Fruit fly (Drosophila melanogaster) whole organism, embryonic: Measurements from ENCODE around the gene Rab18.

Experiments used
- Atf6 ChIP-seq: fragments of 200-800 bp; sonication (Bioruptor generic); IDR thresholded peaks from 2 replicates; pipeline ENCODE4 v1.3.6; 2022; ENCODE audit warnings: missing biosample characterization, missing genetic modification characterization
- CG14014 ChIP-seq: fragments of 200-800 bp; sonication (Bioruptor generic); IDR thresholded peaks from 2 replicates; pipeline ENCODE4 v1.3.6; 2022; ENCODE audit warnings: missing biosample characterization, missing genetic modification characterization
- CG14965 ChIP-seq: fragments of 200-800 bp; sonication (Bioruptor generic); optimal IDR thresholded peaks from 2 replicates; lab custom pipeline; 2016; ENCODE audit warnings: missing biosample characterization, missing genetic modification characterization, borderline replicate concordance
- CG1529 ChIP-seq: fragments of 200-800 bp; sonication (Bioruptor generic); optimal IDR thresholded peaks from 3 replicates; lab custom pipeline; 2018; ENCODE audit warnings: missing biosample characterization, missing genetic modification characterization
- CG15601 ChIP-seq: fragments of 200-800 bp; sonication (Bioruptor generic); optimal IDR thresholded peaks from 3 replicates; lab custom pipeline; 2019; ENCODE audit warnings: missing biosample characterization, mild to moderate bottlenecking, missing genetic modification characterization, moderate library complexity
- CG15696 ChIP-seq: fragments of 200-800 bp; sonication (Bioruptor generic); optimal IDR thresholded peaks from 2 replicates; lab custom pipeline; 2019; ENCODE audit warnings: missing biosample characterization, mild to moderate bottlenecking, missing genetic modification characterization, moderate library complexity
- CG1832 ChIP-seq: fragments of 200-800 bp; sonication (Bioruptor generic); optimal IDR thresholded peaks from 2 replicates; lab custom pipeline; 2017; ENCODE audit warnings: missing biosample characterization, mild to moderate bottlenecking, missing genetic modification characterization, inconsistent platforms
- CG2712 ChIP-seq: fragments of 200-800 bp; optimal IDR thresholded peaks from 3 replicates; lab custom pipeline; 2019; ENCODE audit warnings: missing biosample characterization, mild to moderate bottlenecking, missing genetic modification characterization, moderate library complexity
- CG30431 ChIP-seq: fragments of 200-800 bp; sonication (Bioruptor generic); optimal IDR thresholded peaks from 2 replicates; lab custom pipeline; 2017; ENCODE audit warnings: missing biosample characterization, missing genetic modification characterization
- CG3065 ChIP-seq: fragments of 200-800 bp; sonication (Bioruptor generic); optimal IDR thresholded peaks from 2 replicates; lab custom pipeline; 2016; ENCODE audit warnings: missing biosample characterization, missing genetic modification characterization
- CG31388 ChIP-seq: fragments of 200-800 bp; sonication (Bioruptor generic); optimal IDR thresholded peaks from 2 replicates; lab custom pipeline; 2016; ENCODE audit warnings: missing biosample characterization, missing genetic modification characterization
- CG3407 ChIP-seq: fragments of 200-800 bp; sonication (Bioruptor generic); optimal IDR thresholded peaks from 2 replicates; lab custom pipeline; 2018; ENCODE audit warnings: missing biosample characterization, mild to moderate bottlenecking, missing genetic modification characterization
- CG34224 ChIP-seq: fragments of 200-800 bp; sonication (Bioruptor generic); IDR thresholded peaks from 3 replicates; pipeline ENCODE4 v1.3.6; 2022; ENCODE audit warnings: missing biosample characterization, missing genetic modification characterization; ENCODE audit not compliant: partially characterized antibody
- CG4820 ChIP-seq: fragments of 200-800 bp; sonication (Bioruptor generic); optimal IDR thresholded peaks from 3 replicates; lab custom pipeline; 2016; ENCODE audit warnings: missing biosample characterization, missing genetic modification characterization
- CG8089 ChIP-seq: fragments of 200-800 bp; sonication (Bioruptor generic); optimal IDR thresholded peaks from 3 replicates; lab custom pipeline; 2016; ENCODE audit warnings: missing biosample characterization, missing genetic modification characterization
- CG8359 ChIP-seq: fragments of 200-800 bp; sonication (Bioruptor generic); optimal IDR thresholded peaks from 2 replicates; lab custom pipeline; 2017; ENCODE audit warnings: missing biosample characterization, mild to moderate bottlenecking, missing genetic modification characterization, borderline replicate concordance
- Dbx ChIP-seq: fragments of 200-800 bp; sonication (Bioruptor generic); IDR thresholded peaks from 3 replicates; pipeline ENCODE4 v1.3.6; 2022; ENCODE audit warnings: missing biosample characterization, missing genetic modification characterization
- Dek ChIP-seq: fragments of 200-800 bp; sonication (Bioruptor generic); optimal IDR thresholded peaks from 3 replicates; lab custom pipeline; 2019; ENCODE audit warnings: missing biosample characterization, mild to moderate bottlenecking, missing genetic modification characterization, moderate library complexity
- Hey ChIP-seq: fragments of 200-800 bp; sonication (Bioruptor generic); optimal IDR thresholded peaks from 3 replicates; lab custom pipeline; 2018; ENCODE audit warnings: missing biosample characterization, mild to moderate bottlenecking, missing genetic modification characterization
- Hr51 ChIP-seq, 2 experiments: fragments of 200-800 bp; sonication (Bioruptor generic); optimal IDR thresholded peaks; 2 replicates in 1 of 2; 3 replicates in 1 of 2; lab custom pipeline; 2016 to 2018; ENCODE audit warnings: missing biosample characterization in 2 of 2, missing genetic modification characterization in 2 of 2, mild to moderate bottlenecking in 1 of 2, moderate library complexity in 1 of 2
- MESR4 ChIP-seq: fragments of 200-800 bp; sonication (Bioruptor generic); optimal IDR thresholded peaks from 2 replicates; lab custom pipeline; 2018; ENCODE audit warnings: missing biosample characterization, mild to moderate bottlenecking, missing genetic modification characterization, moderate library complexity
- NK7.1 ChIP-seq: fragments of 200-800 bp; sonication (Bioruptor generic); optimal IDR thresholded peaks from 3 replicates; lab custom pipeline; 2016; ENCODE audit warnings: missing biosample characterization, missing genetic modification characterization
- Oaz ChIP-seq: fragments of 200-800 bp; sonication (Bioruptor generic); IDR thresholded peaks from 2 replicates; pipeline ENCODE4 v1.3.6; 2022; ENCODE audit warnings: missing biosample characterization, missing genetic modification characterization
- Rx ChIP-seq: fragments of 200-800 bp; sonication (Bioruptor generic); IDR thresholded peaks from 2 replicates; pipeline ENCODE4 v1.3.6; 2022; ENCODE audit warnings: missing biosample characterization, missing genetic modification characterization
- Sin3A ChIP-seq: fragments of >200 bp; optimal IDR thresholded peaks from 2 replicates; lab custom pipeline; 2018
- Sox100B ChIP-seq: fragments of 200-800 bp; sonication (Bioruptor generic); optimal IDR thresholded peaks from 3 replicates; lab custom pipeline; 2018; ENCODE audit warnings: missing biosample characterization, mild to moderate bottlenecking, missing genetic modification characterization
- TFAM ChIP-seq: fragments of 200-800 bp; sonication (Bioruptor generic); optimal IDR thresholded peaks from 2 replicates; lab custom pipeline; 2017; ENCODE audit warnings: missing biosample characterization, missing genetic modification characterization, inconsistent platforms
- amos ChIP-seq: fragments of 200-800 bp; sonication (Bioruptor generic); IDR thresholded peaks from 2 replicates; pipeline ENCODE4 v1.3.6; 2022; ENCODE audit warnings: missing biosample characterization, missing genetic modification characterization; ENCODE audit not compliant: partially characterized antibody
- bbx ChIP-seq: fragments of 200-800 bp; sonication (Bioruptor generic); IDR thresholded peaks from 2 replicates; pipeline ENCODE4 v1.3.6; 2022; ENCODE audit warnings: missing biosample characterization, missing genetic modification characterization; ENCODE audit not compliant: partially characterized antibody
- bcd ChIP-seq: fragments of 200-800 bp; sonication (Bioruptor generic); optimal IDR thresholded peaks from 2 replicates; lab custom pipeline; 2017; ENCODE audit warnings: missing biosample characterization, mild to moderate bottlenecking, missing genetic modification characterization
- bowl ChIP-seq: fragments of 200-800 bp; sonication (Bioruptor generic); IDR thresholded peaks from 2 replicates; pipeline ENCODE4 v1.3.6; 2022; ENCODE audit warnings: missing biosample characterization, missing genetic modification characterization
- bsh ChIP-seq, 2 experiments: fragments of 200-800 bp; sonication (Bioruptor generic); optimal IDR thresholded peaks; 2 replicates each; lab custom pipeline; 2017 to 2018; ENCODE audit warnings: mild to moderate bottlenecking in 2 of 2, missing biosample characterization in 2 of 2, missing genetic modification characterization in 2 of 2, moderate library complexity in 1 of 2
- cas ChIP-seq: fragments of 200-800 bp; sonication (Bioruptor generic); IDR thresholded peaks from 2 replicates; pipeline ENCODE4 v1.3.6; 2022; ENCODE audit warnings: missing biosample characterization, missing genetic modification characterization
- croc ChIP-seq: fragments of 200-800 bp; sonication (Bioruptor generic); conservative IDR thresholded peaks from 3 replicates; pipeline ENCODE4 v1.3.6; 2022; ENCODE audit warnings: missing biosample characterization, missing genetic modification characterization
- dimm ChIP-seq: fragments of 200-800 bp; sonication (Bioruptor generic); IDR thresholded peaks from 2 replicates; pipeline ENCODE4 v1.3.6; 2022; ENCODE audit warnings: missing biosample characterization, missing genetic modification characterization
- dm ChIP-seq: fragments of 200-800 bp; sonication (Bioruptor generic); optimal IDR thresholded peaks from 3 replicates; lab custom pipeline; 2016; ENCODE audit warnings: missing biosample characterization, missing genetic modification characterization
- fd102C ChIP-seq: fragments of 200-800 bp; sonication (Bioruptor generic); optimal IDR thresholded peaks from 2 replicates; lab custom pipeline; 2018; ENCODE audit warnings: missing biosample characterization, mild to moderate bottlenecking, missing genetic modification characterization, moderate library complexity
- fd96Cb ChIP-seq: fragments of 200-800 bp; sonication (Bioruptor generic); optimal IDR thresholded peaks from 2 replicates; lab custom pipeline; 2018; ENCODE audit warnings: missing biosample characterization, mild to moderate bottlenecking, missing genetic modification characterization, moderate library complexity
- jumu ChIP-seq: fragments of 200-800 bp; sonication (Bioruptor generic); optimal IDR thresholded peaks from 3 replicates; lab custom pipeline; 2016; ENCODE audit warnings: missing biosample characterization, missing genetic modification characterization
- lbe ChIP-seq: fragments of 200-800 bp; sonication (Bioruptor generic); optimal IDR thresholded peaks from 2 replicates; lab custom pipeline; 2016; ENCODE audit warnings: missing biosample characterization, mild to moderate bottlenecking, missing genetic modification characterization
- pita ChIP-seq: fragments of 200-800 bp; sonication (Bioruptor generic); optimal IDR thresholded peaks from 2 replicates; lab custom pipeline; 2017; ENCODE audit warnings: missing biosample characterization, mild to moderate bottlenecking, missing genetic modification characterization
- run ChIP-seq: fragments of 200-800 bp; sonication (Bioruptor generic); optimal IDR thresholded peaks from 3 replicates; lab custom pipeline; 2018; ENCODE audit warnings: missing biosample characterization, mild to moderate bottlenecking, missing genetic modification characterization
- salm ChIP-seq: fragments of 200-800 bp; sonication (Bioruptor generic); optimal IDR thresholded peaks from 2 replicates; lab custom pipeline; 2018; ENCODE audit warnings: missing biosample characterization, mild to moderate bottlenecking, missing genetic modification characterization
- slp2 ChIP-seq: fragments of 200-800 bp; sonication (Bioruptor generic); optimal IDR thresholded peaks from 2 replicates; lab custom pipeline; 2016; ENCODE audit warnings: missing biosample characterization, missing genetic modification characterization
- wor ChIP-seq: fragments of 200-800 bp; sonication (Bioruptor generic); IDR thresholded peaks from 2 replicates; pipeline ENCODE4 v1.3.6; 2022; ENCODE audit warnings: missing biosample characterization, missing genetic modification characterization

Gene Rab18

DNA sequence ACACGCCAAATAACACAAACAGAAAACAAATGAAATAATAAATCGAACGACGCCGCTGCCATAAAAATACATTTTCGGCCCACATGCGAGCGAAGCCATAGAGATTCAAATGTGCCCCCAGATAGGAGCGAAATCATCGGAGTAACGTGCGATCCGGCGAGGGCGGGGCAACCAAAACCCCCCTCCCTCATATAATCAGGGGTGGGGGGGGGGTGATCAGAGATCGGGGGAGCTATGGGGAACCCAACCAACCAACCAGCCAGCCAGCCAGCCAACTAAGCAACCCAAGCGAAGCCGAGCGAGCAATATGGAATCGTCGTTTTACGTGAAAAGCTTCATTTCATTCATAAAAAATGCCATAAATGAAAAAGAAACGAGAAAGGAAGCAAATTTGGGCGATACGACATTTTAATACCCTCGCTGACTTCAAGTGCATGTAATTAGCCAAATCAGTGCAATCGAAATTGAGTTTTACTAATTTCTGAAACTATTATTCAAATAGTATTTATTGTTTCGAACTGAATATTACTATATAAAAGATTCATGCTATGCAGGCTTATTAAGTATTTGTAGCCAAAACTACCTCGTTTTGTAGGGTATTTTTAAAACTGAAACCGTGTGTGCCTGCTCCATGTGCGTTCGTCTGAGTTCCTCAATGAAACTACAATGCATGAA, 28.3 kb upstream of the Rab18 start (continued):
- TF ChIP-seq CG4820 (GFP tag; lab: Kevin White, UChicago), result peak; percentile 59
- peak; percentile 65 for TF ChIP-seq bcd (GFP tag; lab: Kevin White, UChicago)
- no peak for TF ChIP-seq cas
- TF ChIP-seq fd96Cb (tag; lab: Kevin White, UChicago), result peak; percentile 78
- 0 out of 3 replicates have a peak, but pooled peaks have one; percentile 36 for TF ChIP-seq Dbx (GFP tag; lab: Robert Waterston, UW)
- TF ChIP-seq Sox100B (GFP tag; lab: Kevin White, UChicago), result peak; percentile 58
- TF ChIP-seq pita (GFP tag; lab: Kevin White, UChicago), result no peak
- no peak for TF ChIP-seq MESR4 (GFP tag; lab: Kevin White, UChicago)
- no peak for TF ChIP-seq CG15696 (tag; lab: Kevin White, UChicago)
- no peak for TF ChIP-seq TFAM
- TF ChIP-seq CG1832 (GFP tag; lab: Kevin White, UChicago), result no peak
- no peak for TF ChIP-seq jumu (GFP tag; lab: Kevin White, UChicago)
- TF ChIP-seq CG30431 (GFP tag; lab: Kevin White, UChicago), result peak; percentile 44
- TF ChIP-seq CG8089 (GFP tag; lab: Kevin White, UChicago), result no peak
- TF ChIP-seq Oaz, result peak; percentile 34; the same call in 1 of the 2 replicates
- peak in 1 of 2 experiments; percentile 81 for TF ChIP-seq bsh (GFP tag; optimal IDR thresholded peaks at IDR 0.05; lab: Kevin White, UChicago)
- peak in 1 of 2 experiments; percentile 78 for TF ChIP-seq Hr51 (GFP tag; optimal IDR thresholded peaks at IDR 0.05; lab: Kevin White, UChicago)
- TF ChIP-seq run (tag; lab: Kevin White, UChicago), result peak; percentile 38
- TF ChIP-seq amos (GFP tag; lab: Robert Waterston, UW), result no peak
- TF ChIP-seq bbx, result no peak
- peak; percentile 46 for TF ChIP-seq lbe (GFP tag; lab: Kevin White, UChicago)
- no peak for TF ChIP-seq NK7.1
- TF ChIP-seq bowl (GFP tag; lab: Robert Waterston, UW), result no peak
- TF ChIP-seq Sin3A, result no peak
- TF ChIP-seq Dek (tag; lab: Kevin White, UChicago), result peak; percentile 18
- TF ChIP-seq CG8359, result no peak
- no peak for TF ChIP-seq dimm (GFP tag; lab: Robert Waterston, UW)
- 0 out of 2 replicates have a peak, but pooled peaks have one; percentile 37 for TF ChIP-seq Rx (GFP tag; lab: Robert Waterston, UW)
- no peak for TF ChIP-seq CG34224 (GFP tag; lab: Robert Waterston, UW)
- TF ChIP-seq Hey, result no peak
- peak; percentile 42 for TF ChIP-seq slp2
- TF ChIP-seq CG14965 (GFP tag; lab: Kevin White, UChicago), result no peak
- TF ChIP-seq wor (GFP tag; lab: Robert Waterston, UW), result peak; percentile 53
- peak; percentile 20 for TF ChIP-seq CG31388 (GFP tag; lab: Kevin White, UChicago)
- TF ChIP-seq Atf6 (GFP tag; lab: Robert Waterston, UW), result 0 out of 2 replicates have a peak, but pooled peaks have one; percentile 25
- TF ChIP-seq CG3407 (GFP tag; lab: Kevin White, UChicago), result peak; percentile 46
- peak; percentile 75 for TF ChIP-seq CG2712 (tag; lab: Kevin White, UChicago)
- TF ChIP-seq CG1529 (GFP tag; lab: Kevin White, UChicago), result peak; percentile 52
- peak; percentile 48 for TF ChIP-seq CG15601
- no peak for TF ChIP-seq CG3065 (GFP tag; lab: Kevin White, UChicago)
- peak; percentile 42 for TF ChIP-seq salm (tag; lab: Kevin White, UChicago)
- TF ChIP-seq CG14014, result no peak
- peak; percentile 10 for TF ChIP-seq dm (GFP tag; lab: Kevin White, UChicago)
- TF ChIP-seq fd102C (GFP tag; lab: Kevin White, UChicago), result no peak
- peak; percentile 48; the same call in 2 of the 3 replicates for TF ChIP-seq croc
- TF ChIP-seq, all 482 proteins: peak for 256
